Worm (Caenorhabditis elegans) whole organism, L1 larva: ENCODE data around the gene npr-31.

ENCODE experiments used
- F16B12.6 ChIP-seq: fragments of 150-350 bp; optimal IDR thresholded peaks from 2 replicates; lab custom pipeline; 2014; ENCODE audit warnings: missing biosample characterization, missing genetic modification characterization
- alr-1 ChIP-seq: fragments of 200-800 bp; sonication (Bioruptor generic); optimal IDR thresholded peaks from 2 replicates; lab custom pipeline; 2018; ENCODE audit warnings: borderline replicate concordance, mild to moderate bottlenecking, missing genetic modification characterization, missing compliant biosample characterization
- aly-2 ChIP-seq: fragments of 150-350 bp; optimal IDR thresholded peaks from 2 replicates; lab custom pipeline; 2014; ENCODE audit warnings: missing biosample characterization, missing genetic modification characterization
- blmp-1 ChIP-seq: fragments of 150-350 bp; optimal IDR thresholded peaks from 2 replicates; lab custom pipeline; 2014; ENCODE audit warnings: missing biosample characterization, missing genetic modification characterization
- ceh-63 ChIP-seq: fragments of 200-800 bp; sonication (Bioruptor generic); optimal IDR thresholded peaks from 2 replicates; lab custom pipeline; 2018; ENCODE audit warnings: mild to moderate bottlenecking, missing genetic modification characterization, missing compliant biosample characterization
- ceh-8 ChIP-seq: fragments of 200-800 bp; sonication (Bioruptor generic); optimal IDR thresholded peaks from 2 replicates; lab custom pipeline; 2018; ENCODE audit warnings: mild to moderate bottlenecking, missing genetic modification characterization, moderate library complexity, missing compliant biosample characterization
- ceh-82 ChIP-seq, 3 experiments: fragments of 150-350 bp in 1 of 3; sonication (generic microtip) in 2 of 3; optimal IDR thresholded peaks; 2 replicates each; lab custom pipeline; 2014 to 2017; ENCODE audit warnings: missing biosample characterization in 3 of 3, missing genetic modification characterization in 3 of 3
- dpl-1 ChIP-seq, 3 experiments: fragments of 150-350 bp in 2 of 3; sonication (generic microtip) in 1 of 3; optimal IDR thresholded peaks; 2 replicates each; lab custom pipeline; 2014 to 2017; ENCODE audit warnings: missing biosample characterization in 3 of 3, missing genetic modification characterization in 3 of 3, missing genetic modification reagents in 3 of 3
- efl-1 ChIP-seq, 4 experiments: fragments of 150-350 bp; optimal IDR thresholded peaks in 3 of 4; peaks in 1 of 4; 1 replicate in 1 of 4; 2 replicates in 3 of 4; lab custom pipeline; 2014; ENCODE audit warnings: missing biosample characterization in 2 of 4, missing genetic modification characterization in 2 of 4, missing genetic modification reagents in 2 of 4
- efl-3 ChIP-seq: fragments of 200-800 bp; sonication (Bioruptor generic); optimal IDR thresholded peaks from 2 replicates; lab custom pipeline; 2018; ENCODE audit warnings: mild to moderate bottlenecking, missing genetic modification characterization, missing compliant biosample characterization
- ets-5 ChIP-seq: fragments of 200-800 bp; sonication (Bioruptor generic); IDR thresholded peaks from 2 replicates; pipeline ENCODE4 v1.3.6; 2022; ENCODE audit warnings: missing genetic modification characterization, missing compliant biosample characterization
- fkh-10 ChIP-seq: sonication (generic microtip); optimal IDR thresholded peaks from 2 replicates; lab custom pipeline; 2017; ENCODE audit warnings: missing biosample characterization, missing genetic modification reagents, missing genetic modification characterization
- fkh-8 ChIP-seq: sonication (generic microtip); optimal IDR thresholded peaks from 2 replicates; lab custom pipeline; 2016; ENCODE audit warnings: mild to moderate bottlenecking, missing genetic modification characterization, missing compliant biosample characterization
- fos-1 ChIP-seq: fragments of 150-350 bp; optimal IDR thresholded peaks from 2 replicates; lab custom pipeline; 2014; ENCODE audit warnings: missing biosample characterization, missing genetic modification characterization
- hlh-17 ChIP-seq: fragments of 200-800 bp; sonication (Bioruptor generic); optimal IDR thresholded peaks from 2 replicates; lab custom pipeline; 2018; ENCODE audit warnings: missing genetic modification characterization, mild to moderate bottlenecking, missing compliant biosample characterization, moderate library complexity, borderline replicate concordance
- irx-1 ChIP-seq: sonication (generic microtip); optimal IDR thresholded peaks from 2 replicates; lab custom pipeline; 2016; ENCODE audit warnings: missing genetic modification characterization, missing compliant biosample characterization
- isw-1 ChIP-seq: fragments of 200-800 bp; sonication (Bioruptor generic); IDR thresholded peaks from 2 replicates; pipeline ENCODE4 v1.3.6; 2022; ENCODE audit warnings: missing genetic modification characterization, missing compliant biosample characterization
- jun-1 ChIP-seq: fragments of 150-350 bp; optimal IDR thresholded peaks from 2 replicates; lab custom pipeline; 2014; ENCODE audit warnings: missing biosample characterization, missing genetic modification reagents, missing genetic modification characterization
- lin-14 ChIP-seq: fragments of 200-800 bp; sonication (Bioruptor generic); optimal IDR thresholded peaks from 2 replicates; lab custom pipeline; 2018; ENCODE audit warnings: mild to moderate bottlenecking, missing genetic modification characterization, moderate library complexity, missing compliant biosample characterization
- lsy-2 ChIP-seq, 2 experiments: fragments of 150-350 bp; optimal IDR thresholded peaks; 2 replicates each; lab custom pipeline; 2014; ENCODE audit warnings: missing biosample characterization in 2 of 2, missing genetic modification characterization in 2 of 2
- mab-9 ChIP-seq: fragments of 200-800 bp; sonication (Bioruptor generic); IDR thresholded peaks from 2 replicates; pipeline ENCODE4 v1.3.6; 2022; ENCODE audit warnings: missing genetic modification reagents, missing genetic modification characterization, missing compliant biosample characterization
- mdl-1 ChIP-seq, 2 experiments: fragments of 150-350 bp; optimal IDR thresholded peaks; 2 replicates each; lab custom pipeline; 2014 to 2017; ENCODE audit warnings: missing biosample characterization in 2 of 2, missing genetic modification characterization in 2 of 2, inconsistent platforms in 1 of 2
- nhr-12 ChIP-seq: sonication (generic microtip); optimal IDR thresholded peaks from 2 replicates; lab custom pipeline; 2017; ENCODE audit warnings: missing biosample characterization, missing genetic modification characterization
- nhr-19 ChIP-seq: fragments of 200-800 bp; sonication (Bioruptor generic); conservative IDR thresholded peaks from 2 replicates; pipeline ENCODE4 v1.3.6; 2022; ENCODE audit warnings: missing genetic modification characterization, missing compliant biosample characterization
- nhr-237 ChIP-seq: fragments of 150-350 bp; optimal IDR thresholded peaks from 2 replicates; lab custom pipeline; 2014; ENCODE audit warnings: missing biosample characterization, missing genetic modification characterization
- nhr-71 ChIP-seq: sonication (generic microtip); optimal IDR thresholded peaks from 2 replicates; lab custom pipeline; 2016; ENCODE audit warnings: mild to moderate bottlenecking, missing genetic modification characterization, moderate library complexity, missing compliant biosample characterization
- nhr-76 ChIP-seq: sonication (generic microtip); optimal IDR thresholded peaks from 2 replicates; lab custom pipeline; 2017; ENCODE audit warnings: missing biosample characterization, missing genetic modification characterization
- nhr-90 ChIP-seq: sonication (generic microtip); optimal IDR thresholded peaks from 2 replicates; lab custom pipeline; 2016; ENCODE audit warnings: mild to moderate bottlenecking, missing genetic modification characterization, missing compliant biosample characterization; ENCODE audit not compliant: poor library complexity
- pag-3 ChIP-seq: sonication (generic microtip); optimal IDR thresholded peaks from 2 replicates; lab custom pipeline; 2017; ENCODE audit warnings: missing genetic modification characterization, mild to moderate bottlenecking, missing compliant biosample characterization, antibody characterized with exemption, borderline replicate concordance; ENCODE audit not compliant: insufficient read depth
- skn-1 ChIP-seq: fragments of 150-350 bp; optimal IDR thresholded peaks from 2 replicates; lab custom pipeline; 2014; ENCODE audit warnings: missing biosample characterization, missing genetic modification characterization
- snpc-4 ChIP-seq: fragments of 150-350 bp; optimal IDR thresholded peaks from 2 replicates; lab custom pipeline; 2014; ENCODE audit warnings: missing biosample characterization, missing genetic modification characterization
- snu-23 ChIP-seq: sonication (generic microtip); optimal IDR thresholded peaks from 2 replicates; lab custom pipeline; 2016; ENCODE audit warnings: missing genetic modification characterization, missing compliant biosample characterization
- sox-4 ChIP-seq: sonication (generic microtip); optimal IDR thresholded peaks from 2 replicates; lab custom pipeline; 2016; ENCODE audit warnings: missing genetic modification characterization, missing compliant biosample characterization
- sup-37 ChIP-seq: fragments of 200-800 bp; sonication (Bioruptor generic); optimal IDR thresholded peaks from 2 replicates; lab custom pipeline; 2018; ENCODE audit warnings: mild to moderate bottlenecking, missing genetic modification characterization, missing compliant biosample characterization
- swsn-7 ChIP-seq: sonication (generic microtip); optimal IDR thresholded peaks from 2 replicates; lab custom pipeline; 2016; ENCODE audit warnings: missing genetic modification characterization, missing compliant biosample characterization
- tlp-1 ChIP-seq: fragments of 150-350 bp; optimal IDR thresholded peaks from 2 replicates; lab custom pipeline; 2014; ENCODE audit warnings: missing biosample characterization, missing genetic modification characterization
- unc-86 ChIP-seq: sonication (generic microtip); optimal IDR thresholded peaks from 2 replicates; lab custom pipeline; 2016; ENCODE audit warnings: missing genetic modification characterization, missing compliant biosample characterization
- xbp-1 ChIP-seq: sonication (generic microtip); optimal IDR thresholded peaks from 2 replicates; lab custom pipeline; 2016; ENCODE audit warnings: missing genetic modification characterization, missing compliant biosample characterization
- ztf-4 ChIP-seq: fragments of 150-350 bp; optimal IDR thresholded peaks from 2 replicates; lab custom pipeline; 2014; ENCODE audit warnings: missing biosample characterization, missing genetic modification characterization

npr-31 gene

ce11 chrII:7104794-7105613 is 39.4 kb upstream of the npr-31 start, which contains the start of the genes farl-11 and rpl-33 (continued):
- peak; percentile 77 for TF ChIP-seq nhr-19 (GFP tag; lab: Robert Waterston, UW)
- peak; percentile 77 for TF ChIP-seq aly-2
- TF ChIP-seq ets-5 (GFP tag; lab: Robert Waterston, UW): no peak
- peak; percentile 98 to 100 for TF ChIP-seq lsy-2 (tag; optimal IDR thresholded peaks at IDR 0.05; lab: Kevin White, UChicago)
- no peak for TF ChIP-seq mab-9 (GFP tag; lab: Robert Waterston, UW)
- peak; percentile 68 for TF ChIP-seq nhr-90 (tag; lab: Kevin White, UChicago)
- TF ChIP-seq dpl-1 (GFP tag; optimal IDR thresholded peaks at IDR 0.05; lab: Kevin White, UChicago): peak; percentile 75 to 83 (median 81)
- TF ChIP-seq sup-37 (GFP tag; lab: Kevin White, UChicago): no peak
- TF ChIP-seq ztf-4 (tag; lab: Kevin White, UChicago): no peak
- TF ChIP-seq, all 84 proteins: peak for 52

ce11 chrII:7106313-7106712 is 38.1 kb upstream of the npr-31 start:
- TF ChIP-seq isw-1 (GFP tag; lab: Robert Waterston, UW) (no peak), sup-37 (GFP tag; lab: Kevin White, UChicago) (no peak)

ce11 chrII:7109956-7110355 is 34.5 kb upstream of the npr-31 start, which contains the start of gene F10E7.9:
TSS of gene F10E7.9 (minus strand) at chrII:7110056.
- TF ChIP-seq tlp-1 (tag; lab: Kevin White, UChicago) (no peak), irx-1 (tag; lab: Kevin White, UChicago) (no peak), pag-3 (tag; lab: Kevin White, UChicago) (no peak), skn-1 (no peak), sox-4 (tag; lab: Kevin White, UChicago) (no peak), blmp-1 (no peak), hlh-17 (GFP tag; lab: Kevin White, UChicago) (no peak), ceh-8 (GFP tag; lab: Kevin White, UChicago) (no peak), ceh-63 (no peak)

- TF ChIP-seq F16B12.6 (tag; lab: Kevin White, UChicago) (peak; percentile 13), isw-1 (GFP tag; lab: Robert Waterston, UW) (peak; percentile 18; the same call in 1 of the 2 replicates), fkh-10 (GFP tag; lab: Kevin White, UChicago) (peak; percentile 71), lin-14 (GFP tag; lab: Kevin White, UChicago) (peak; percentile 67), nhr-71 (peak; percentile 12), fkh-8 (tag; lab: Kevin White, UChicago) (peak; percentile 34), nhr-12 (tag; lab: Kevin White, UChicago) (no peak), ceh-82 (tag; optimal IDR thresholded peaks at IDR 0.05; lab: Kevin White, UChicago) (peak in 2 of 3 experiments; percentile 20 to 44), lsy-2 (tag; optimal IDR thresholded peaks at IDR 0.05; lab: Kevin White, UChicago) (peak in 1 of 2 experiments; percentile 56), alr-1 (tag; lab: Kevin White, UChicago) (no peak), efl-1 (optimal IDR thresholded peaks at IDR 0.05; lab: Kevin White, UChicago) (peak in 1 of 2 experiments; percentile 5), efl-1 (GFP tag; optimal IDR thresholded peaks at IDR 0.05 in 1 of 2; lab: Kevin White, UChicago) (no peak), nhr-237 (tag; lab: Kevin White, UChicago) (no peak)
Measured at ce11 chrII:7111012-7111656, 33.3 kb upstream of the npr-31 start.

ce11 chrII:7111657-7112049 is 32.8 kb upstream of the npr-31 start, which contains the start of gene F10E7.5:
TSS of gene F10E7.5 (plus strand) at chrII:7111978.
- TF ChIP-seq snpc-4 (tag; lab: Kevin White, UChicago): peak; percentile 23
- no peak for TF ChIP-seq nhr-76 (tag; lab: Kevin White, UChicago)
- TF ChIP-seq fos-1 (tag; lab: Kevin White, UChicago): peak; percentile 23
- peak in 1 of 2 experiments; percentile 36 for TF ChIP-seq mdl-1 (tag; optimal IDR thresholded peaks at IDR 0.05; lab: Kevin White, UChicago)
- peak; percentile 53 for TF ChIP-seq nhr-71
- TF ChIP-seq nhr-90 (tag; lab: Kevin White, UChicago): peak; percentile 33
- no peak for TF ChIP-seq nhr-12 (tag; lab: Kevin White, UChicago)
- peak; percentile 44 for TF ChIP-seq xbp-1 (tag; lab: Kevin White, UChicago)
- peak; percentile 61 for TF ChIP-seq blmp-1
- TF ChIP-seq jun-1 (tag; lab: Kevin White, UChicago): peak; percentile 30
- peak; percentile 14 for TF ChIP-seq unc-86 (tag; lab: Kevin White, UChicago)
- TF ChIP-seq efl-3 (GFP tag; lab: Kevin White, UChicago): no peak
- TF ChIP-seq F16B12.6 (tag; lab: Kevin White, UChicago): peak; percentile 94
- peak; percentile 69 for TF ChIP-seq snu-23 (GFP tag; lab: Kevin White, UChicago)
- peak; percentile 59 to 69 for TF ChIP-seq efl-1 (optimal IDR thresholded peaks at IDR 0.05; lab: Kevin White, UChicago)
- TF ChIP-seq efl-1 (GFP tag; optimal IDR thresholded peaks at IDR 0.05 in 1 of 2; lab: Kevin White, UChicago): peak; percentile 66 to 95
- TF ChIP-seq aly-2: peak; percentile 40
- peak; percentile 34 for TF ChIP-seq swsn-7 (tag; lab: Kevin White, UChicago)
- TF ChIP-seq nhr-237 (tag; lab: Kevin White, UChicago): no peak
